Fruit fly (Drosophila melanogaster) whole organism, adult: ENCODE data around the gene CG42813.

Experiments
- CG33017 ChIP-seq: fragments of 200-800 bp; sonication (Bioruptor generic); optimal IDR thresholded peaks from 2 replicates; lab custom pipeline; 2018; ENCODE audit warnings: missing biosample characterization, mild to moderate bottlenecking, missing genetic modification characterization, moderate library complexity
- CG7101 ChIP-seq: fragments of 200-800 bp; sonication (Bioruptor generic); optimal IDR thresholded peaks from 2 replicates; lab custom pipeline; 2018; ENCODE audit warnings: missing biosample characterization, mild to moderate bottlenecking, missing genetic modification characterization, moderate library complexity
- bab1 ChIP-seq: fragments of 200-800 bp; sonication (Bioruptor generic); optimal IDR thresholded peaks from 3 replicates; lab custom pipeline; 2019; ENCODE audit warnings: missing biosample characterization, mild to moderate bottlenecking, missing genetic modification characterization, moderate library complexity
- kay ChIP-seq: fragments of 200-800 bp; sonication (Bioruptor generic); peaks from one replicate; lab custom pipeline; 2016; ENCODE audit warnings: missing biosample characterization, missing genetic modification characterization, borderline replicate concordance
- ovo ChIP-seq: fragments of 200-800 bp; sonication (Bioruptor generic); optimal IDR thresholded peaks from 2 replicates; lab custom pipeline; 2016; ENCODE audit warnings: missing biosample characterization, missing genetic modification characterization
- tj ChIP-seq: fragments of 200-800 bp; sonication (Bioruptor generic); optimal IDR thresholded peaks from 3 replicates; lab custom pipeline; 2017; ENCODE audit warnings: missing biosample characterization, mild to moderate bottlenecking, missing genetic modification characterization, moderate library complexity

DNA sequence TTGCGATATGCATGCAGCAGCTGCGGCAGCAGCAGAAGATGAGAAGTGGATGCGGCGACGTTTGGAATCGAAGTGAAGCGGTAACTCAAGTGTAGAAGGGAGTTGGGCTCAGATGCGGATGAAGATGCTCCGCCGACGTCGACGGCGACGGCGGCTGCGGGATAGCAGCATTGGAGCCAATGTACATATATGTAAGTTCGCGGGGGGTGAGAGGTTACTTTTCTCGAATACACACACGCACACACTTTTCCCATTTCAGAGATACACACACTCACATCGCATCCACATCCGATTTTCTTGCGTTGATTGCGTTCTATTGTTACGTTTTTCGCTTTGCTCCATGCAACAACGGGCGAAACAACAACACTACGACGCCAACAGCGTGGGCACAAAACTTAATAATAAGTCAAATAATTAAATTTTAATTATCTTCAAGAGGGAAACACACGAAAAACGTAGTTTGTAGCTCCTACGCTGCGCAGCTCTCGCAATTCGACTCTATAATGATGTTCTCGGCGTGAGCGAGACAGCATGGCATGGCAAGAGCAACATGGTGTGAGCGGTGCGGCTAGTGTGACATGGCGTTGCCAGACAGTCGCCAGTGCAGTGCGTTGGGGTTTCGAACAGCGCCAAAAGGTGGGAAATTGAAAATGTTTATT lies 16.5 kb upstream of the CG42813 start, which contains the start of gene CG18766:
- TF ChIP-seq CG33017 (tag; lab: Kevin White, UChicago): no peak
- TF ChIP-seq kay: no peak
- no peak for TF ChIP-seq tj (GFP tag; lab: Kevin White, UChicago)
- TF ChIP-seq CG7101: no peak
- TF ChIP-seq ovo: peak; percentile 57
- TF ChIP-seq bab1 (GFP tag; lab: Kevin White, UChicago): no peak
